Fruit fly (Drosophila melanogaster) whole organism, embryonic: ENCODE data around the gene beat-Ib.

Source experiments
- Abd-B ChIP-seq: fragments of 200-800 bp; sonication (Bioruptor generic); optimal IDR thresholded peaks from 2 replicates; lab custom pipeline; 2018; ENCODE audit warnings: missing biosample characterization, mild to moderate bottlenecking, missing genetic modification characterization, moderate library complexity
- Asciz ChIP-seq: fragments of 200-800 bp; sonication (Bioruptor generic); optimal IDR thresholded peaks from 2 replicates; lab custom pipeline; 2017; ENCODE audit warnings: missing biosample characterization, mild to moderate bottlenecking, missing genetic modification characterization, missing genetic modification reagents
- CG10565 ChIP-seq: fragments of 200-800 bp; sonication (Bioruptor generic); optimal IDR thresholded peaks from 3 replicates; lab custom pipeline; 2016; ENCODE audit warnings: missing biosample characterization, mild to moderate bottlenecking, missing genetic modification characterization
- CG11085 ChIP-seq: fragments of 200-800 bp; sonication (Bioruptor generic); IDR thresholded peaks from 2 replicates; pipeline ENCODE4 v1.3.6; 2022; ENCODE audit warnings: missing biosample characterization, missing genetic modification characterization
- CG12104 ChIP-seq: fragments of 200-800 bp; sonication (Bioruptor generic); optimal IDR thresholded peaks from 3 replicates; lab custom pipeline; 2016; ENCODE audit warnings: missing biosample characterization, missing genetic modification characterization
- CG1233 ChIP-seq: fragments of 200-800 bp; sonication (Bioruptor generic); optimal IDR thresholded peaks from 4 replicates; lab custom pipeline; 2018; ENCODE audit warnings: missing biosample characterization, mild to moderate bottlenecking, missing genetic modification characterization
- CG12942 ChIP-seq: fragments of 200-800 bp; sonication (Bioruptor generic); optimal IDR thresholded peaks from 3 replicates; lab custom pipeline; 2016; ENCODE audit warnings: missing biosample characterization, missing genetic modification characterization
- CG14441 ChIP-seq: fragments of 200-800 bp; sonication (Bioruptor generic); IDR thresholded peaks from 2 replicates; pipeline ENCODE4 v1.3.6; 2022; ENCODE audit warnings: missing biosample characterization, missing genetic modification characterization
- CG15269 ChIP-seq: fragments of 200-800 bp; sonication (Bioruptor generic); optimal IDR thresholded peaks from 2 replicates; lab custom pipeline; 2018; ENCODE audit warnings: missing biosample characterization, mild to moderate bottlenecking, missing genetic modification characterization, moderate library complexity
- CG15696 ChIP-seq: fragments of 200-800 bp; sonication (Bioruptor generic); optimal IDR thresholded peaks from 2 replicates; lab custom pipeline; 2019; ENCODE audit warnings: missing biosample characterization, mild to moderate bottlenecking, missing genetic modification characterization, moderate library complexity
- CG2889 ChIP-seq: fragments of 200-800 bp; sonication (Bioruptor generic); IDR thresholded peaks from 3 replicates; pipeline ENCODE4 v1.3.6; 2022; ENCODE audit warnings: missing biosample characterization, missing genetic modification characterization
- CG33213 ChIP-seq: fragments of 200-800 bp; sonication (Bioruptor generic); optimal IDR thresholded peaks from 3 replicates; lab custom pipeline; 2016; ENCODE audit warnings: missing biosample characterization, missing genetic modification characterization
- CG4854 ChIP-seq: fragments of 200-800 bp; sonication (Bioruptor generic); optimal IDR thresholded peaks from 2 replicates; lab custom pipeline; 2016; ENCODE audit warnings: missing biosample characterization, missing genetic modification characterization, inconsistent platforms
- CG5180 ChIP-seq: fragments of 200-800 bp; sonication (Bioruptor generic); optimal IDR thresholded peaks from 3 replicates; lab custom pipeline; 2017; ENCODE audit warnings: missing biosample characterization, missing genetic modification characterization, mild to moderate bottlenecking, moderate library complexity, missing genetic modification reagents
- CG6689 ChIP-seq: fragments of 200-800 bp; sonication (Bioruptor generic); IDR thresholded peaks from 2 replicates; pipeline ENCODE4 v1.3.6; 2022; ENCODE audit warnings: missing biosample characterization, missing genetic modification characterization
- CG6791 ChIP-seq: fragments of 200-800 bp; sonication (Bioruptor generic); IDR thresholded peaks from 3 replicates; pipeline ENCODE4 v1.3.6; 2022; ENCODE audit warnings: missing biosample characterization, missing genetic modification characterization; ENCODE audit not compliant: partially characterized antibody
- CG9609 ChIP-seq: fragments of 200-800 bp; sonication (Bioruptor generic); optimal IDR thresholded peaks from 3 replicates; lab custom pipeline; 2016; ENCODE audit warnings: missing biosample characterization, missing genetic modification characterization
- CTCF ChIP-seq: fragments of 200-800 bp; sonication (Bioruptor generic); optimal IDR thresholded peaks from 2 replicates; lab custom pipeline; 2017; ENCODE audit warnings: missing biosample characterization, mild to moderate bottlenecking, missing genetic modification characterization, moderate library complexity
- CrebB ChIP-seq: fragments of 200-800 bp; sonication (Bioruptor generic); optimal IDR thresholded peaks from 3 replicates; lab custom pipeline; 2018; ENCODE audit warnings: missing biosample characterization, mild to moderate bottlenecking, missing genetic modification characterization
- Deaf1 ChIP-seq: fragments of 200-800 bp; optimal IDR thresholded peaks from 3 replicates; lab custom pipeline; 2019; ENCODE audit warnings: missing biosample characterization, mild to moderate bottlenecking, missing genetic modification characterization, moderate library complexity
- ERR ChIP-seq: fragments of 200-800 bp; sonication (Bioruptor generic); optimal IDR thresholded peaks from 2 replicates; lab custom pipeline; 2016; ENCODE audit warnings: missing biosample characterization, missing genetic modification characterization
- Hsf ChIP-seq: fragments of 200-800 bp; sonication (Bioruptor generic); optimal IDR thresholded peaks from 3 replicates; lab custom pipeline; 2016; ENCODE audit warnings: missing biosample characterization, missing genetic modification characterization
- NK7.1 ChIP-seq: fragments of 200-800 bp; sonication (Bioruptor generic); optimal IDR thresholded peaks from 3 replicates; lab custom pipeline; 2016; ENCODE audit warnings: missing biosample characterization, missing genetic modification characterization
- Rx ChIP-seq: fragments of 200-800 bp; sonication (Bioruptor generic); IDR thresholded peaks from 2 replicates; pipeline ENCODE4 v1.3.6; 2022; ENCODE audit warnings: missing biosample characterization, missing genetic modification characterization
- Trl ChIP-seq, 3 experiments: fragments of >200 bp in 2 of 3; fragments of 200-800 bp in 1 of 3; sonication (Bioruptor generic) in 1 of 3; optimal IDR thresholded peaks; 2 replicates in 1 of 3; 3 replicates in 2 of 3; lab custom pipeline; 2016 to 2017; ENCODE audit warnings: missing biosample characterization in 1 of 3, missing genetic modification characterization in 1 of 3
- Usf ChIP-seq: fragments of 200-800 bp; sonication (Bioruptor generic); optimal IDR thresholded peaks from 2 replicates; lab custom pipeline; 2017; ENCODE audit warnings: missing genotype, missing biosample characterization, missing genetic modification characterization
- cas ChIP-seq: fragments of 200-800 bp; sonication (Bioruptor generic); IDR thresholded peaks from 2 replicates; pipeline ENCODE4 v1.3.6; 2022; ENCODE audit warnings: missing biosample characterization, missing genetic modification characterization
- corto ChIP-seq: fragments of 200-800 bp; sonication (Bioruptor generic); optimal IDR thresholded peaks from 2 replicates; lab custom pipeline; 2016; ENCODE audit warnings: missing biosample characterization, mild to moderate bottlenecking, missing genetic modification characterization, moderate library complexity
- dmrt99B ChIP-seq: fragments of 200-800 bp; sonication (Bioruptor generic); optimal IDR thresholded peaks from 2 replicates; lab custom pipeline; 2018; ENCODE audit warnings: missing biosample characterization, mild to moderate bottlenecking, missing genetic modification characterization, moderate library complexity
- emc ChIP-seq: fragments of 200-800 bp; sonication (Bioruptor generic); optimal IDR thresholded peaks from 2 replicates; lab custom pipeline; 2016; ENCODE audit warnings: missing biosample characterization, missing genetic modification characterization
- jumu ChIP-seq: fragments of 200-800 bp; sonication (Bioruptor generic); optimal IDR thresholded peaks from 3 replicates; lab custom pipeline; 2016; ENCODE audit warnings: missing biosample characterization, missing genetic modification characterization
- ken ChIP-seq: fragments of 200-800 bp; sonication (Bioruptor generic); IDR thresholded peaks from 3 replicates; pipeline ENCODE4 v1.3.6; 2022; ENCODE audit warnings: missing biosample characterization, missing genetic modification characterization
- lilli ChIP-seq: fragments of 200-800 bp; sonication (Bioruptor generic); optimal IDR thresholded peaks from 3 replicates; lab custom pipeline; 2016; ENCODE audit warnings: missing biosample characterization, missing genetic modification characterization
- maf-S ChIP-seq: fragments of 200-800 bp; sonication (Bioruptor generic); optimal IDR thresholded peaks from 2 replicates; lab custom pipeline; 2016; ENCODE audit warnings: missing biosample characterization, missing genetic modification characterization
- p53 ChIP-seq: fragments of 200-800 bp; sonication (Bioruptor generic); optimal IDR thresholded peaks from 2 replicates; lab custom pipeline; 2016; ENCODE audit warnings: missing biosample characterization, missing genetic modification characterization
- sima ChIP-seq: fragments of 200-800 bp; sonication (Bioruptor generic); optimal IDR thresholded peaks from 2 replicates; lab custom pipeline; 2016; ENCODE audit warnings: missing biosample characterization, missing genetic modification characterization
- sna ChIP-seq: fragments of 200-800 bp; sonication (Bioruptor generic); IDR thresholded peaks from 2 replicates; pipeline ENCODE4 v1.3.6; 2022; ENCODE audit warnings: missing biosample characterization, missing genetic modification characterization; ENCODE audit not compliant: partially characterized antibody
- wek ChIP-seq: fragments of 200-800 bp; sonication (Bioruptor generic); optimal IDR thresholded peaks from 3 replicates; lab custom pipeline; 2018; ENCODE audit warnings: missing biosample characterization, mild to moderate bottlenecking, missing genetic modification characterization, moderate library complexity

The beat-Ib gene

dm6 chr2L:15962335-15962734, at the start of gene beat-Ib:
Gene beat-Ib, minus strand, starts transcription at chr2L:15962435.
- TF ChIP-seq Trl (optimal IDR thresholded peaks at IDR 0.05; lab: Kevin White, UChicago) = peak in 1 of 2 experiments; percentile 13
- TF ChIP-seq Trl (GFP tag; optimal IDR thresholded peaks at IDR 0.05; lab: Kevin White, UChicago) = no peak
- TF ChIP-seq Asciz = no peak
- TF ChIP-seq Deaf1 (tag; lab: Kevin White, UChicago) = peak; percentile 88
- TF ChIP-seq, all 482 proteins: peak for 2

- TF ChIP-seq ken (no peak), Usf (GFP tag; lab: Kevin White, UChicago) (no peak), CG1233 (GFP tag; lab: Kevin White, UChicago) (no peak), CG6791 (GFP tag; lab: Robert Waterston, UW) (no peak), CG2889 (no peak), ERR (no peak), maf-S (GFP tag; lab: Kevin White, UChicago) (no peak), cas (GFP tag; lab: Robert Waterston, UW) (no peak), CrebB (tag; lab: Kevin White, UChicago) (no peak), corto (no peak), Rx (GFP tag; lab: Robert Waterston, UW) (no peak), CG14441 (GFP tag; lab: Robert Waterston, UW) (no peak), CG12104 (no peak), CG11085 (GFP tag; lab: Robert Waterston, UW) (no peak), lilli (GFP tag; lab: Kevin White, UChicago) (no peak), NK7.1 (GFP tag; lab: Kevin White, UChicago) (no peak), sna (no peak), CG15269 (tag; lab: Kevin White, UChicago) (no peak), CG12942 (GFP tag; lab: Kevin White, UChicago) (no peak)
Observed at dm6 chr2L:16006179-16006578, 43.9 kb upstream of the beat-Ib start, which contains the start of gene CG31820. Gene CG31820, minus strand, starts transcription at chr2L:16006279.

- TF ChIP-seq Abd-B (GFP tag; lab: Kevin White, UChicago) = no peak
- TF ChIP-seq sima (GFP tag; lab: Kevin White, UChicago) = no peak
- no peak for TF ChIP-seq jumu
- TF ChIP-seq CG15696 (tag; lab: Kevin White, UChicago) = no peak
- TF ChIP-seq p53 = no peak
- TF ChIP-seq Hsf (GFP tag; lab: Kevin White, UChicago) = no peak
- no peak for TF ChIP-seq CG10565 (GFP tag; lab: Kevin White, UChicago)
- no peak for TF ChIP-seq CG4854 (GFP tag; lab: Kevin White, UChicago)
- TF ChIP-seq, all 482 proteins: peak for 0
Observed at dm6 chr2L:16004025-16004424, 41.8 kb upstream of the beat-Ib start, which contains the start of the genes CG13245 and CG43816. Gene CG13245, plus strand, starts transcription at chr2L:16004325. Gene CG43816, plus strand, starts transcription at chr2L:16004325.

dm6 chr2L:16003541-16003940, 41.3 kb upstream of the beat-Ib start, which contains the start of gene CG34167:
Gene CG34167, minus strand, starts transcription at chr2L:16003641.
- TF ChIP-seq CG33213 (GFP tag; lab: Kevin White, UChicago) (no peak), CTCF (GFP tag; lab: Kevin White, UChicago) (no peak), CG9609 (GFP tag; lab: Kevin White, UChicago) (no peak), dmrt99B (tag; lab: Kevin White, UChicago) (no peak)

dm6 chr2L:16000199-16000598, 38.0 kb upstream of the beat-Ib start, which contains the start of gene beat-Ic:
Gene beat-Ic, plus strand, starts transcription at chr2L:16000291.
- TF ChIP-seq CG5180 (GFP tag; lab: Kevin White, UChicago) (peak; percentile 9), CG6689 (GFP tag; lab: Robert Waterston, UW) (no peak), Trl (optimal IDR thresholded peaks at IDR 0.05; lab: Kevin White, UChicago) (peak; percentile 14 to 45), Trl (GFP tag; optimal IDR thresholded peaks at IDR 0.05; lab: Kevin White, UChicago) (no peak), Deaf1 (tag; lab: Kevin White, UChicago) (peak; percentile 96), wek (no peak), emc (no peak)
- TF ChIP-seq, all 482 proteins: peak for 3
